Worm (Caenorhabditis elegans): ENCODE measurements around the gene F37C4.8.

The F37C4.8 gene

ce11 chrIV:3876955-3877354 is 4.1 kb downstream of the F37C4.8 start:
- TF ChIP-seq M03D4.4 (tag; optimal IDR thresholded peaks at IDR 0.05) (no peak), nhr-76 (tag; optimal IDR thresholded peaks at IDR 0.05) (no peak), tbx-8 (GFP tag; optimal IDR thresholded peaks at IDR 0.05) (no peak), flh-1 (GFP tag; optimal IDR thresholded peaks at IDR 0.05) (no peak)

- no peak for TF ChIP-seq sem-2 (GFP tag; optimal IDR thresholded peaks at IDR 0.05)
- TF ChIP-seq bed-3 (GFP tag; optimal IDR thresholded peaks at IDR 0.05), result no peak
- TF ChIP-seq ztf-11 (tag; optimal IDR thresholded peaks at IDR 0.05), result no peak
- no peak for TF ChIP-seq ham-2 (GFP tag; optimal IDR thresholded peaks at IDR 0.05)
- TF ChIP-seq nhr-12 (tag; optimal IDR thresholded peaks at IDR 0.05), result no peak
- no peak for TF ChIP-seq M03D4.4 (tag; optimal IDR thresholded peaks at IDR 0.05)
- no peak for TF ChIP-seq unc-120 (tag; optimal IDR thresholded peaks at IDR 0.05; ENCODE audit: poor library complexity, severe bottlenecking)
- no peak for TF ChIP-seq ceh-43 (GFP tag; optimal IDR thresholded peaks at IDR 0.05)
- TF ChIP-seq ceh-83 (GFP tag; optimal IDR thresholded peaks at IDR 0.05), result no peak
- no peak for TF ChIP-seq lsy-2 (tag; optimal IDR thresholded peaks at IDR 0.05)
- TF ChIP-seq elt-3 (tag; optimal IDR thresholded peaks at IDR 0.05), result no peak
- no peak for TF ChIP-seq flh-1 (GFP tag; optimal IDR thresholded peaks at IDR 0.05)
- no peak for TF ChIP-seq mls-2 (tag; optimal IDR thresholded peaks at IDR 0.05)
- TF ChIP-seq lin-13 (tag; optimal IDR thresholded peaks at IDR 0.05), result no peak
- TF ChIP-seq cnd-1 (tag; optimal IDR thresholded peaks at IDR 0.05), result no peak
Observed at ce11 chrIV:3875260-3875659, 5.8 kb downstream of the F37C4.8 start.

DNA sequence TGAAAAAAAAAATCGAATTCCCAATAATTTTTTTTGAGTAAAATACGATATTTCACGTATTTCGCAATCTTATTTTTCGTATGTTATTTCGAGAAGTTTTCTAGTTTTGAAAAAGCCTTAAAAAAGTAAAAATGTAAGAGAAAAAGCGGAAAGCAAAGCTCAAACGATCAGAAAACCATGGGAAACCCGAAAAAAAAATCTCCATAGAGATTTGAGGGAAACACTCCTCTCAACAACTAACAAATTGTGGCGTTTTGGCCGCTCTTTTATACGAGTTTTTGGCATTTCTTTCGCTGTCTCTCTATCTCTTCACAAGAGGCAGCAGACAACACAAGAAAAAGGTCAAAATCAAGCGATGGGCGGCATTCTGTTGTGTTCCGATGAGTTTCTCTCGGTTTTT is 6.6 kb downstream of the F37C4.8 start:
- TF ChIP-seq unc-62 (GFP tag; optimal IDR thresholded peaks at IDR 0.05) (no peak), ceh-83 (GFP tag; optimal IDR thresholded peaks at IDR 0.05) (peak; percentile 34), pha-4 (tag; optimal IDR thresholded peaks at IDR 0.05) (no peak), sptf-1 (tag; optimal IDR thresholded peaks at IDR 0.05) (peak; percentile 18)

DNA sequence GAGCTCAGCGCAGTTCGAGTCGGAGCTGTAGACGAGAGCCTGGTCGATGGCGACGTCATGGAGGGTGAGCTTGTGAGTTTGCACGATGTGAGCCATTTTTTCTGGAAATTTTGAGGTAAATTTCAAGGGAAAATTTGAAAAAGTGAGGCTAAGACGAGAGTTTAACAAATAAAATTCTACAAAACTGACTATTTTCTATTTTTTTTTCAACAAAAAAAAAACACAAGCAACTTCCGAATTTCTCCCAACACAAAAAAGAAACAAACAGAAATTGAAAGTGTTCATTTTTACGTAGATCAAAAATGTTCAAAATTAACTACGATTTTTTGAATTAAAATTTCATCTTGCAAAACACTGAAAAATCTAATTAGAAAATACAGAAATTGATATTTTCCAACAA is 7.3 kb downstream of the F37C4.8 start, which contains the start of gene F37C4.5:
Gene F37C4.5 (minus strand): TSS at position 101 of the 400 bp plus-strand sequence.
- TF ChIP-seq hlh-1 (tag; optimal IDR thresholded peaks at IDR 0.05), result no peak
- TF ChIP-seq mab-5 (tag; optimal IDR thresholded peaks at IDR 0.05), result no peak
- TF ChIP-seq snpc-4 (tag; optimal IDR thresholded peaks at IDR 0.05), result no peak
- no peak for TF ChIP-seq unc-39 (tag; optimal IDR thresholded peaks at IDR 0.05)
- no peak for TF ChIP-seq unc-120 (tag; optimal IDR thresholded peaks at IDR 0.05; ENCODE audit: poor library complexity, severe bottlenecking)
- TF ChIP-seq ces-1 (GFP tag; optimal IDR thresholded peaks at IDR 0.05), result no peak
- no peak for TF ChIP-seq unc-62 (GFP tag; optimal IDR thresholded peaks at IDR 0.05)
- TF ChIP-seq ham-2 (GFP tag; optimal IDR thresholded peaks at IDR 0.05), result no peak
- no peak for TF ChIP-seq mep-1 (tag; optimal IDR thresholded peaks at IDR 0.05)
- TF ChIP-seq lsy-2 (tag; optimal IDR thresholded peaks at IDR 0.05), result no peak
- TF ChIP-seq elt-3 (tag; optimal IDR thresholded peaks at IDR 0.05), result no peak
- TF ChIP-seq lin-32 (GFP tag; optimal IDR thresholded peaks at IDR 0.05), result no peak
- no peak for TF ChIP-seq nhr-76 (tag; optimal IDR thresholded peaks at IDR 0.05)
- TF ChIP-seq cnd-1 (tag; optimal IDR thresholded peaks at IDR 0.05), result no peak
- no peak for TF ChIP-seq tbx-8 (GFP tag; optimal IDR thresholded peaks at IDR 0.05)
- no peak for TF ChIP-seq ceh-83 (GFP tag; optimal IDR thresholded peaks at IDR 0.05)

- TF ChIP-seq lin-13 (tag; optimal IDR thresholded peaks at IDR 0.05) (no peak), unc-39 (tag; optimal IDR thresholded peaks at IDR 0.05) (no peak), M03D4.4 (tag; optimal IDR thresholded peaks at IDR 0.05) (no peak), tbx-8 (GFP tag; optimal IDR thresholded peaks at IDR 0.05) (no peak), ceh-83 (GFP tag; optimal IDR thresholded peaks at IDR 0.05) (no peak), pha-4 (tag; optimal IDR thresholded peaks at IDR 0.05) (no peak), unc-120 (tag; optimal IDR thresholded peaks at IDR 0.05; ENCODE audit: poor library complexity, severe bottlenecking) (no peak), flh-1 (GFP tag; optimal IDR thresholded peaks at IDR 0.05) (no peak), nhr-12 (tag; optimal IDR thresholded peaks at IDR 0.05) (no peak)
Observed at ce11 chrIV:3873195-3873594, 7.8 kb downstream of the F37C4.8 start.

DNA sequence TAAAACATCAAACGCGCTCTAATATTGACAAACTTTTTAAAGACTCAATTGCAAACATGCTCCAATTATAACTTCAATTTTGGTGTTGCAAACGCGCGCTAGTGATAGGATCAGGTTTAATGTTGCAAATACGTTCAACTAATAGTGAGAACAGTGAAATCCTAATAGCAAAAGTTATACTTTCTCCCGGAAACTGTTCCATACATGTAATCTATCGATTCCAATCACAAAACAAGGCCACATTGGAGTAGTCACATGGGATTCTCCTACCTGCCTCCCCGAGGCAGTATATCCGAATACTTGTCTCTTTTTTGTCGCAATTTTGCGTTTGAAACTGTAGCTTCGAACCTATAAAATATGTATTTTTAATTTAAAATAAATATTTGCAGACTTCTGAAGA is 11.1 kb downstream of the F37C4.8 start:
- TF ChIP-seq mls-2 (tag; optimal IDR thresholded peaks at IDR 0.05), result no peak
- no peak for TF ChIP-seq elt-1 (tag; optimal IDR thresholded peaks at IDR 0.05; ENCODE audit: borderline replicate concordance, insufficient read depth)
- TF ChIP-seq sem-2 (GFP tag; optimal IDR thresholded peaks at IDR 0.05), result no peak
- TF ChIP-seq unc-62 (GFP tag; optimal IDR thresholded peaks at IDR 0.05), result no peak
- no peak for TF ChIP-seq ceh-83 (GFP tag; optimal IDR thresholded peaks at IDR 0.05)
- no peak for TF ChIP-seq mep-1 (tag; optimal IDR thresholded peaks at IDR 0.05)
- no peak for TF ChIP-seq cnd-1 (tag; optimal IDR thresholded peaks at IDR 0.05)
- no peak for TF ChIP-seq snpc-4 (tag; optimal IDR thresholded peaks at IDR 0.05)
- TF ChIP-seq nhr-237 (tag; optimal IDR thresholded peaks at IDR 0.05), result no peak
- TF ChIP-seq lin-32 (GFP tag; optimal IDR thresholded peaks at IDR 0.05), result no peak
- TF ChIP-seq mab-5 (tag; optimal IDR thresholded peaks at IDR 0.05), result no peak
- no peak for TF ChIP-seq nhr-76 (tag; optimal IDR thresholded peaks at IDR 0.05)
- TF ChIP-seq flh-1 (GFP tag; optimal IDR thresholded peaks at IDR 0.05), result no peak
- no peak for TF ChIP-seq unc-120 (tag; optimal IDR thresholded peaks at IDR 0.05; ENCODE audit: poor library complexity, severe bottlenecking)
